Fruit fly (Drosophila melanogaster) whole organism, embryonic: ENCODE measurements around the gene TwdlK.

Source experiments
- ATbp ChIP-seq: fragments of 200-800 bp; sonication (Bioruptor generic); optimal IDR thresholded peaks from 2 replicates; lab custom pipeline; 2017; ENCODE audit warnings: missing biosample characterization, mild to moderate bottlenecking, missing genetic modification characterization, missing genetic modification reagents
- Awh ChIP-seq: fragments of 200-800 bp; sonication (Bioruptor generic); IDR thresholded peaks from 2 replicates; pipeline ENCODE4, ENCODE4 v1.3.6; 2022; ENCODE audit warnings: missing biosample characterization, missing genetic modification characterization
- CG10543 ChIP-seq: fragments of 200-800 bp; sonication (Bioruptor generic); optimal IDR thresholded peaks from 3 replicates; lab custom pipeline; 2017; ENCODE audit warnings: missing biosample characterization, mild to moderate bottlenecking, missing genetic modification characterization, moderate library complexity
- CG11247 ChIP-seq: fragments of 200-800 bp; sonication (Bioruptor generic); IDR thresholded peaks from 2 replicates; pipeline ENCODE4 v1.3.6; 2022; ENCODE audit warnings: missing biosample characterization, missing genetic modification characterization
- CG11723 ChIP-seq: fragments of 200-800 bp; sonication (Bioruptor generic); optimal IDR thresholded peaks from 2 replicates; lab custom pipeline; 2017; ENCODE audit warnings: missing biosample characterization, mild to moderate bottlenecking, missing genetic modification characterization
- CG12659 ChIP-seq: fragments of 200-800 bp; sonication (Bioruptor generic); optimal IDR thresholded peaks from 3 replicates; lab custom pipeline; 2017; ENCODE audit warnings: mild to moderate bottlenecking, missing biosample characterization, missing genetic modification reagents, missing genetic modification characterization
- CG12769 ChIP-seq: fragments of 200-800 bp; sonication (Bioruptor generic); optimal IDR thresholded peaks from 2 replicates; lab custom pipeline; 2019; ENCODE audit warnings: missing biosample characterization, mild to moderate bottlenecking, missing genetic modification characterization, moderate library complexity
- CG14441 ChIP-seq: fragments of 200-800 bp; sonication (Bioruptor generic); IDR thresholded peaks from 2 replicates; pipeline ENCODE4 v1.3.6; 2022; ENCODE audit warnings: missing biosample characterization, missing genetic modification characterization
- CG2875 ChIP-seq: fragments of 200-800 bp; sonication (Bioruptor generic); optimal IDR thresholded peaks from 2 replicates; lab custom pipeline; 2017; ENCODE audit warnings: missing biosample characterization, mild to moderate bottlenecking, missing genetic modification characterization, missing genetic modification reagents
- CG34376 ChIP-seq: fragments of 200-800 bp; sonication (Bioruptor generic); optimal IDR thresholded peaks from 2 replicates; lab custom pipeline; 2018; ENCODE audit warnings: missing biosample characterization, mild to moderate bottlenecking, missing genetic modification characterization
- CG7928 ChIP-seq: fragments of 200-800 bp; sonication (Bioruptor generic); optimal IDR thresholded peaks from 2 replicates; lab custom pipeline; 2017; ENCODE audit warnings: missing biosample characterization, mild to moderate bottlenecking, missing genetic modification characterization
- CG9215 ChIP-seq: fragments of 200-800 bp; sonication (Bioruptor generic); IDR thresholded peaks from 2 replicates; pipeline ENCODE4 v1.3.6; 2022; ENCODE audit warnings: missing biosample characterization, missing genetic modification characterization
- Dfd ChIP-seq, 2 experiments: fragments of >200 bp; optimal IDR thresholded peaks; 2 replicates each; lab custom pipeline; 2017; ENCODE audit warnings: missing biosample characterization in 2 of 2, missing genetic modification characterization in 2 of 2
- Drgx ChIP-seq: fragments of 200-800 bp; sonication (Bioruptor generic); IDR thresholded peaks from 2 replicates; pipeline ENCODE4 v1.3.6; 2022; ENCODE audit warnings: missing biosample characterization, missing genetic modification characterization
- Ets97D ChIP-seq: fragments of 200-800 bp; sonication (Bioruptor generic); optimal IDR thresholded peaks from 3 replicates; lab custom pipeline; 2016; ENCODE audit warnings: missing biosample characterization, missing genetic modification characterization
- Fer1 ChIP-seq: fragments of 200-800 bp; sonication (Bioruptor generic); optimal IDR thresholded peaks from 2 replicates; lab custom pipeline; 2017; ENCODE audit warnings: missing biosample characterization, mild to moderate bottlenecking, missing genetic modification characterization
- GATAe ChIP-seq: fragments of 200-800 bp; sonication (Bioruptor generic); conservative IDR thresholded peaks from 2 replicates; pipeline ENCODE4 v1.3.6; 2022; ENCODE audit warnings: missing biosample characterization, missing genetic modification characterization
- H2.0 ChIP-seq: fragments of 200-800 bp; sonication (Bioruptor generic); IDR thresholded peaks from 2 replicates; pipeline ENCODE4 v1.3.6; 2022; ENCODE audit warnings: missing biosample characterization, missing genetic modification characterization
- HHEX ChIP-seq: fragments of 200-800 bp; sonication (Bioruptor generic); optimal IDR thresholded peaks from 3 replicates; lab custom pipeline; 2017; ENCODE audit warnings: missing biosample characterization, mild to moderate bottlenecking, missing genetic modification characterization, missing genetic modification reagents
- Hmr ChIP-seq: fragments of 200-800 bp; sonication (Bioruptor generic); optimal IDR thresholded peaks from 3 replicates; lab custom pipeline; 2017; ENCODE audit warnings: mild to moderate bottlenecking, missing biosample characterization, missing genetic modification reagents, missing genetic modification characterization
- Hr51 ChIP-seq, 2 experiments: fragments of 200-800 bp; sonication (Bioruptor generic); optimal IDR thresholded peaks; 2 replicates in 1 of 2; 3 replicates in 1 of 2; lab custom pipeline; 2016 to 2018; ENCODE audit warnings: missing biosample characterization in 2 of 2, missing genetic modification characterization in 2 of 2, mild to moderate bottlenecking in 1 of 2, moderate library complexity in 1 of 2
- Mrtf ChIP-seq: fragments of 200-800 bp; sonication (Bioruptor generic); IDR thresholded peaks from 3 replicates; pipeline ENCODE4 v1.3.6; 2022; ENCODE audit warnings: missing biosample characterization, missing genetic modification characterization
- NfI ChIP-seq: fragments of 200-800 bp; sonication (Bioruptor generic); optimal IDR thresholded peaks from 3 replicates; lab custom pipeline; 2018; ENCODE audit warnings: missing biosample characterization, mild to moderate bottlenecking, missing genetic modification characterization, moderate library complexity
- Rfx ChIP-seq: fragments of 200-800 bp; sonication (Bioruptor generic); IDR thresholded peaks from 2 replicates; pipeline ENCODE4 v1.3.6; 2022; ENCODE audit warnings: missing biosample characterization, missing genetic modification characterization
- Trl ChIP-seq, 3 experiments: fragments of >200 bp in 2 of 3; fragments of 200-800 bp in 1 of 3; sonication (Bioruptor generic) in 1 of 3; optimal IDR thresholded peaks; 2 replicates in 1 of 3; 3 replicates in 2 of 3; lab custom pipeline; 2016 to 2017; ENCODE audit warnings: missing biosample characterization in 1 of 3, missing genetic modification characterization in 1 of 3
- Usf ChIP-seq: fragments of 200-800 bp; sonication (Bioruptor generic); optimal IDR thresholded peaks from 2 replicates; lab custom pipeline; 2017; ENCODE audit warnings: missing genotype, missing biosample characterization, missing genetic modification characterization
- bigmax ChIP-seq: fragments of 200-800 bp; sonication (Bioruptor generic); optimal IDR thresholded peaks from 2 replicates; lab custom pipeline; 2018; ENCODE audit warnings: missing biosample characterization, mild to moderate bottlenecking, missing genetic modification characterization
- chinmo ChIP-seq: fragments of 200-800 bp; sonication (Bioruptor generic); IDR thresholded peaks from 4 replicates; pipeline ENCODE4 v1.3.6; 2022; ENCODE audit warnings: missing biosample characterization, missing genetic modification characterization; ENCODE audit not compliant: partially characterized antibody
- ci ChIP-seq: fragments of 200-800 bp; sonication (Bioruptor generic); IDR thresholded peaks from 3 replicates; pipeline ENCODE4 v1.3.6; 2022; ENCODE audit warnings: missing biosample characterization, missing genetic modification characterization
- danr ChIP-seq: fragments of 200-800 bp; sonication (Bioruptor generic); IDR thresholded peaks from 2 replicates; pipeline ENCODE4 v1.3.6; 2022; ENCODE audit warnings: missing biosample characterization, missing genetic modification characterization
- dmrt99B ChIP-seq: fragments of 200-800 bp; sonication (Bioruptor generic); optimal IDR thresholded peaks from 2 replicates; lab custom pipeline; 2018; ENCODE audit warnings: missing biosample characterization, mild to moderate bottlenecking, missing genetic modification characterization, moderate library complexity
- eyg ChIP-seq: fragments of 200-800 bp; sonication (Bioruptor generic); optimal IDR thresholded peaks from 3 replicates; lab custom pipeline; 2016; ENCODE audit warnings: missing biosample characterization, missing genetic modification characterization
- ftz-f1 ChIP-seq: fragments of 200-800 bp; sonication (Bioruptor generic); optimal IDR thresholded peaks from 2 replicates; lab custom pipeline; 2016; ENCODE audit warnings: missing biosample characterization, missing genetic modification characterization
- hb ChIP-seq: fragments of 200-800 bp; sonication (Bioruptor generic); IDR thresholded peaks from 3 replicates; pipeline ENCODE4 v1.3.6; 2022; ENCODE audit warnings: missing biosample characterization, missing genetic modification characterization; ENCODE audit not compliant: partially characterized antibody
- hth ChIP-seq: fragments of >200 bp; optimal IDR thresholded peaks from 2 replicates; lab custom pipeline; 2017; ENCODE audit warnings: inconsistent platforms
- ken ChIP-seq: fragments of 200-800 bp; sonication (Bioruptor generic); IDR thresholded peaks from 3 replicates; pipeline ENCODE4 v1.3.6; 2022; ENCODE audit warnings: missing biosample characterization, missing genetic modification characterization
- lola ChIP-seq, 3 experiments: fragments of >200 bp in 2 of 3; fragments of 200-800 bp in 1 of 3; sonication (Bioruptor generic) in 1 of 3; optimal IDR thresholded peaks; 2 replicates each; lab custom pipeline; 2017 to 2019; ENCODE audit warnings: missing biosample characterization in 3 of 3, missing genetic modification characterization in 3 of 3, mild to moderate bottlenecking in 1 of 3, moderate library complexity in 1 of 3
- mirr ChIP-seq: fragments of 200-800 bp; sonication (Bioruptor generic); optimal IDR thresholded peaks from 3 replicates; lab custom pipeline; 2018; ENCODE audit warnings: missing biosample characterization, mild to moderate bottlenecking, missing genetic modification characterization
- nerfin-1 ChIP-seq: fragments of 200-800 bp; sonication (Bioruptor generic); optimal IDR thresholded peaks from 3 replicates; lab custom pipeline; 2019; ENCODE audit warnings: missing biosample characterization, mild to moderate bottlenecking, missing genetic modification characterization, moderate library complexity
- pan ChIP-seq, 4 experiments: fragments of >200 bp in 3 of 4; fragments of 200-800 bp in 1 of 4; sonication (Bioruptor generic) in 1 of 4; optimal IDR thresholded peaks in 3 of 4; IDR thresholded peaks in 1 of 4; 2 replicates each; pipeline versions ENCODE4 v1.3.6 to Lab custom; 2017 to 2022; ENCODE audit warnings: missing biosample characterization in 2 of 4, missing genetic modification characterization in 2 of 4, mixed read lengths in 1 of 4
- phol ChIP-seq: fragments of 200-800 bp; sonication (Bioruptor generic); optimal IDR thresholded peaks from 3 replicates; lab custom pipeline; 2018; ENCODE audit warnings: missing biosample characterization, mild to moderate bottlenecking, missing genetic modification characterization, moderate library complexity
- pnt ChIP-seq: fragments of 200-800 bp; sonication (Bioruptor generic); optimal IDR thresholded peaks from 3 replicates; lab custom pipeline; 2016; ENCODE audit warnings: missing biosample characterization, missing genetic modification characterization
- run ChIP-seq: fragments of 200-800 bp; sonication (Bioruptor generic); optimal IDR thresholded peaks from 3 replicates; lab custom pipeline; 2018; ENCODE audit warnings: missing biosample characterization, mild to moderate bottlenecking, missing genetic modification characterization
- sens ChIP-seq: fragments of 200-800 bp; sonication (Bioruptor generic); peaks from one replicate; lab custom pipeline; 2016; ENCODE audit warnings: missing biosample characterization, missing genetic modification characterization
- sima ChIP-seq: fragments of 200-800 bp; sonication (Bioruptor generic); optimal IDR thresholded peaks from 2 replicates; lab custom pipeline; 2016; ENCODE audit warnings: missing biosample characterization, missing genetic modification characterization
- ssp ChIP-seq: fragments of 200-800 bp; sonication (Bioruptor generic); IDR thresholded peaks from 2 replicates; pipeline ENCODE4 v1.3.6; 2022; ENCODE audit warnings: missing biosample characterization, missing genetic modification characterization
- sug ChIP-seq: fragments of 200-800 bp; optimal IDR thresholded peaks from 2 replicates; lab custom pipeline; 2019; ENCODE audit warnings: missing biosample characterization, mild to moderate bottlenecking, missing genetic modification characterization, moderate library complexity
- trem ChIP-seq: fragments of 200-800 bp; optimal IDR thresholded peaks from 3 replicates; lab custom pipeline; 2019; ENCODE audit warnings: missing biosample characterization, mild to moderate bottlenecking, missing genetic modification characterization, moderate library complexity
- zfh1 ChIP-seq: fragments of 200-800 bp; sonication (Bioruptor generic); IDR thresholded peaks from 3 replicates; pipeline ENCODE4 v1.3.6; 2022; ENCODE audit warnings: missing biosample characterization, missing genetic modification characterization

Gene TwdlK

dm6 chr3R:26588158-26588584 lies 40.4 kb downstream of the TwdlK start (continued):
- no peak for TF ChIP-seq Usf
- TF ChIP-seq Fer1 (GFP tag; lab: Kevin White, UChicago) = peak; percentile 1
- TF ChIP-seq CG10543 (GFP tag; lab: Kevin White, UChicago) = peak; percentile 64
- TF ChIP-seq phol = no peak
- no peak for TF ChIP-seq danr
- TF ChIP-seq CG7928 = no peak
- no peak for TF ChIP-seq HHEX (GFP tag; lab: Kevin White, UChicago)
- no peak for TF ChIP-seq dmrt99B (tag; lab: Kevin White, UChicago)
- TF ChIP-seq CG34376 (GFP tag; lab: Kevin White, UChicago) = peak; percentile 64
- TF ChIP-seq bigmax (GFP tag; lab: Kevin White, UChicago) = no peak
- TF ChIP-seq hth (lab: Kevin White, UChicago) = no peak
- TF ChIP-seq Ets97D (GFP tag; lab: Kevin White, UChicago) = peak; percentile 5
- no peak for TF ChIP-seq ken (GFP tag; lab: Robert Waterston, UW)
- TF ChIP-seq CG14441 (GFP tag; lab: Robert Waterston, UW) = 0 out of 2 replicates have a peak, but pooled peaks have one; percentile 20
- 0 out of 2 replicates have a peak, but pooled peaks have one; percentile 43 for TF ChIP-seq Awh (GFP tag; lab: Robert Waterston, UW)
- TF ChIP-seq sug (tag; lab: Kevin White, UChicago) = peak; percentile 64
- TF ChIP-seq ssp = 0 out of 2 replicates have a peak, but pooled peaks have one; percentile 14
- TF ChIP-seq Hmr = peak; percentile 4
- TF ChIP-seq Hr51 (GFP tag; optimal IDR thresholded peaks at IDR 0.05; lab: Kevin White, UChicago) = no peak
- no peak for TF ChIP-seq Dfd (GFP tag; optimal IDR thresholded peaks at IDR 0.05; lab: Kevin White, UChicago)
- TF ChIP-seq lola (GFP tag; optimal IDR thresholded peaks at IDR 0.05; lab: Kevin White, UChicago) = no peak
- TF ChIP-seq trem (tag; lab: Kevin White, UChicago) = no peak
- TF ChIP-seq run = no peak
- peak; percentile 29 for TF ChIP-seq sens (GFP tag; lab: Kevin White, UChicago)
- no peak for TF ChIP-seq CG9215
- no peak for TF ChIP-seq hb (GFP tag; lab: Robert Waterston, UW)
- no peak for TF ChIP-seq sima (GFP tag; lab: Kevin White, UChicago)
- no peak for TF ChIP-seq nerfin-1
- peak; percentile 25 for TF ChIP-seq eyg
- no peak for TF ChIP-seq pnt (GFP tag; lab: Kevin White, UChicago)
- TF ChIP-seq ftz-f1 (GFP tag; lab: Kevin White, UChicago) = peak; percentile 81
- TF ChIP-seq GATAe = peak; percentile 94
- peak; percentile 11 for TF ChIP-seq CG12659
- TF ChIP-seq ci (GFP tag; lab: Robert Waterston, UW) = 0 out of 3 replicates have a peak, but pooled peaks have one; percentile 43
- TF ChIP-seq zfh1 (GFP tag; lab: Robert Waterston, UW) = no peak
- TF ChIP-seq mirr (GFP tag; lab: Kevin White, UChicago) = peak; percentile 81
- 0 out of 2 replicates have a peak, but pooled peaks have one; percentile 7 for TF ChIP-seq CG11247 (GFP tag; lab: Robert Waterston, UW)
- peak; percentile 23; the same call in 1 of the 2 replicates for TF ChIP-seq Rfx
- no peak for TF ChIP-seq Trl (optimal IDR thresholded peaks at IDR 0.05; lab: Kevin White, UChicago)
- TF ChIP-seq Trl (GFP tag; optimal IDR thresholded peaks at IDR 0.05; lab: Kevin White, UChicago) = no peak
- no peak for TF ChIP-seq Mrtf (GFP tag; lab: Robert Waterston, UW)
- TF ChIP-seq NfI (GFP tag; lab: Kevin White, UChicago) = no peak
- no peak for TF ChIP-seq pan (optimal IDR thresholded peaks at IDR 0.05; lab: Kevin White, UChicago)
- peak in 1 of 2 experiments; percentile 36 for TF ChIP-seq pan (GFP tag; optimal IDR thresholded peaks at IDR 0.05 in 1 of 2, IDR thresholded peaks at IDR 0.05 in 1 of 2)
- no peak for TF ChIP-seq H2.0 (GFP tag; lab: Robert Waterston, UW)
- TF ChIP-seq chinmo (GFP tag; lab: Robert Waterston, UW) = peak; percentile 77; the same call in 2 of the 4 replicates
- no peak for TF ChIP-seq CG11723 (GFP tag; lab: Kevin White, UChicago)
- peak; percentile 55 for TF ChIP-seq ATbp (GFP tag; lab: Kevin White, UChicago)
- no peak for TF ChIP-seq Drgx (GFP tag; lab: Robert Waterston, UW)
- TF ChIP-seq CG12769 (tag; lab: Kevin White, UChicago) = peak; percentile 52
- TF ChIP-seq CG2875 (GFP tag; lab: Kevin White, UChicago) = no peak
